Fruit fly (Drosophila melanogaster): ENCODE data around the gene CG34251.

The CG34251 gene

dm6 chr3L:17719754-17720153 is 48.3 kb downstream of the CG34251 start, which contains the start of gene CheB74a:
CheB74a (minus strand) TSS chr3L:17719854.
- TF ChIP-seq br (GFP tag; optimal IDR thresholded peaks at IDR 0.05), result no peak
- TF ChIP-seq GATAd (GFP tag; optimal IDR thresholded peaks at IDR 0.05), result no peak
- TF ChIP-seq Jra (GFP tag; optimal IDR thresholded peaks at IDR 0.05), result no peak
- TF ChIP-seq Hnf4 (GFP tag; optimal IDR thresholded peaks at IDR 0.05), result no peak
- TF ChIP-seq dmrt93B (GFP tag; optimal IDR thresholded peaks at IDR 0.05), result no peak
- TF ChIP-seq Hr83 (GFP tag; optimal IDR thresholded peaks at IDR 0.05; ENCODE audit: poor library complexity, severe bottlenecking), result no peak
- no peak for TF ChIP-seq Mio (GFP tag; optimal IDR thresholded peaks at IDR 0.05)
- TF ChIP-seq dsf (GFP tag; optimal IDR thresholded peaks at IDR 0.05; ENCODE audit: borderline replicate concordance), result no peak
- TF ChIP-seq dl (GFP tag; optimal IDR thresholded peaks at IDR 0.05; ENCODE audit: insufficient read depth in 1 of 2, partially characterized antibody in 2 of 2), result no peak
- TF ChIP-seq usp (GFP tag; optimal IDR thresholded peaks at IDR 0.05), result no peak
- TF ChIP-seq sv (GFP tag; optimal IDR thresholded peaks at IDR 0.05), result no peak
- no peak for TF ChIP-seq HLH106 (tag; optimal IDR thresholded peaks at IDR 0.05)
- no peak for TF ChIP-seq tai (GFP tag; optimal IDR thresholded peaks at IDR 0.05)

DNA sequence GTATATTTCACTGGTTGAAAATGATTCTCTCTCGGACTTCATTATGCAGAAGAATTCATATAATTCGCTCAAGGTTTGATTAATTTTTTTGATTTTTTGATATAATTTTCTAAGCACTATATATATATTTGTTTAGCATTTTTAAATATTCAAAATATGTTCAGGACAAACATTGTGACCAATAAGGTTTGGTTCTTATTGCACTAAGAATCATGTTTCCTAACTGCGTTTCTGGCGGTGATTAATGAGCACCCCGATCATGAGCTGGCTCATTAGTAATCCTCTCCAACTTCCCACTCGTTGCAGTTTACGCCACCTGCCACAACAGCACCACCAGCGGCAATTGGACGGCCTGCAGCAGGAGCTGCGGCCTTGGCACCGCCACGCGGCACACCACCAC is 57.9 kb downstream of the CG34251 start, which contains the start of gene CG6052:
Gene CG6052 (minus strand): TSS at position 101 of the 400 bp plus-strand sequence.
- no peak for TF ChIP-seq br (GFP tag; optimal IDR thresholded peaks at IDR 0.05)
- no peak for TF ChIP-seq Abd-B (GFP tag; optimal IDR thresholded peaks at IDR 0.05)
- no peak for TF ChIP-seq CG9705 (GFP tag; optimal IDR thresholded peaks at IDR 0.05)
- no peak for TF ChIP-seq OdsH (GFP tag; optimal IDR thresholded peaks at IDR 0.05)
- TF ChIP-seq dl (GFP tag; optimal IDR thresholded peaks at IDR 0.05; ENCODE audit: insufficient read depth in 1 of 2, partially characterized antibody in 2 of 2), result no peak
- no peak for TF ChIP-seq Dif (GFP tag; optimal IDR thresholded peaks at IDR 0.05; ENCODE audit: partially characterized antibody)
- TF ChIP-seq Sp1 (GFP tag; optimal IDR thresholded peaks at IDR 0.05), result no peak
- no peak for TF ChIP-seq CrebA (GFP tag; optimal IDR thresholded peaks at IDR 0.05; ENCODE audit: borderline replicate concordance)
- no peak for TF ChIP-seq Hr78 (GFP tag; optimal IDR thresholded peaks at IDR 0.05)
- TF ChIP-seq sage (GFP tag; optimal IDR thresholded peaks at IDR 0.05), result no peak
- TF ChIP-seq dsf (GFP tag; optimal IDR thresholded peaks at IDR 0.05; ENCODE audit: borderline replicate concordance), result no peak
- TF ChIP-seq tai (GFP tag; optimal IDR thresholded peaks at IDR 0.05), result no peak

All from whole organism, wandering third instar larva.